Worm (Caenorhabditis elegans): ENCODE data around the gene srh-246.

ce11 chrV:660210-660609 lies 2.6 kb upstream of the srh-246 start, which contains the start of gene F31F4.17:
- no peak for TF ChIP-seq unc-62 (GFP tag; optimal IDR thresholded peaks at IDR 0.05)
- TF ChIP-seq snpc-4 (tag; optimal IDR thresholded peaks at IDR 0.05) = no peak
- no peak for TF ChIP-seq nhr-76 (tag; optimal IDR thresholded peaks at IDR 0.05)
- TF ChIP-seq unc-39 (tag; optimal IDR thresholded peaks at IDR 0.05) = no peak
- TF ChIP-seq mep-1 (tag; optimal IDR thresholded peaks at IDR 0.05) = no peak

All from whole organism, mixed stage, embryonic.